ENCODE assay signal across 4 fruit fly cellular contexts in genomic region chrX:13641115-13641890, dm6.
TF ChIP-seq lines count a peak whose summit lies in the region.

No protein-coding gene starts in this region.

TF ChIP-seq in whole organism, adult, 20 proteins besides CTCF, POLR2A, EP300 and RAD21 (continued from another document):
- peak; percentile 28 for TF ChIP-seq kay (GFP tag; lab: Kevin White, UChicago; ENCODE audit: borderline replicate concordance)

TF ChIP-seq in whole organism, embryonic, 481 proteins besides CTCF, POLR2A, EP300 and RAD21 (continued from another document and continues in another):
- TF ChIP-seq inv (GFP tag; IDR thresholded peaks at IDR 0.05; lab: Robert Waterston, UW; ENCODE audit: partially characterized antibody): no peak
- peak; percentile 86 for TF ChIP-seq nau (GFP tag; optimal IDR thresholded peaks at IDR 0.05; lab: Kevin White, UChicago)
- peak; percentile 99 for TF ChIP-seq Ets65A (GFP tag; lab: Kevin White, UChicago)
- TF ChIP-seq CG15696 (tag; optimal IDR thresholded peaks at IDR 0.05; lab: Kevin White, UChicago): peak; percentile 71
- peak; percentile 90 for TF ChIP-seq CG18262 (tag; optimal IDR thresholded peaks at IDR 0.05; lab: Kevin White, UChicago)
- TF ChIP-seq dpn (GFP tag; optimal IDR thresholded peaks at IDR 0.05; lab: Kevin White, UChicago): peak; percentile 95 to 96
- TF ChIP-seq CG17186 (GFP tag; optimal IDR thresholded peaks at IDR 0.05; lab: Kevin White, UChicago): peak; percentile 62
- peak; percentile 75 for TF ChIP-seq CG10321 (GFP tag; IDR thresholded peaks at IDR 0.05; lab: Robert Waterston, UW)
- peak; percentile 87 for TF ChIP-seq D19B (GFP tag; optimal IDR thresholded peaks at IDR 0.05; lab: Kevin White, UChicago)
- TF ChIP-seq Ptx1 (GFP tag; IDR thresholded peaks at IDR 0.05; lab: Robert Waterston, UW): peak; percentile 95
- peak; percentile 90 for TF ChIP-seq CG4854 (GFP tag; optimal IDR thresholded peaks at IDR 0.05; lab: Kevin White, UChicago)
- peak; percentile 92 for TF ChIP-seq Max (GFP tag; optimal IDR thresholded peaks at IDR 0.05; lab: Kevin White, UChicago)
- peak; percentile 92 for TF ChIP-seq H2.0 (GFP tag; IDR thresholded peaks at IDR 0.05; lab: Robert Waterston, UW)
- TF ChIP-seq CG5953 (GFP tag; IDR thresholded peaks at IDR 0.05; lab: Robert Waterston, UW): peak; percentile 84
- TF ChIP-seq D19A (tag; optimal IDR thresholded peaks at IDR 0.05; lab: Kevin White, UChicago): peak; percentile 88
- peak in 1 of 2 experiments; percentile 63 for TF ChIP-seq Hr78 (GFP tag; optimal IDR thresholded peaks at IDR 0.05; lab: Kevin White, UChicago)
- peak; percentile 89 for TF ChIP-seq CG32772 (GFP tag; IDR thresholded peaks at IDR 0.05; lab: Robert Waterston, UW)
- peak; percentile 92 for TF ChIP-seq btn (GFP tag; optimal IDR thresholded peaks at IDR 0.05; lab: Kevin White, UChicago)
- TF ChIP-seq Hr39 (optimal IDR thresholded peaks at IDR 0.05; lab: Kevin White, UChicago): no peak
- peak; percentile 95 for TF ChIP-seq HmgZ (tag; optimal IDR thresholded peaks at IDR 0.05; lab: Kevin White, UChicago)
- peak; percentile 93 for TF ChIP-seq Abd-B (GFP tag; optimal IDR thresholded peaks at IDR 0.05; lab: Kevin White, UChicago)
- TF ChIP-seq Poxn (GFP tag; IDR thresholded peaks at IDR 0.05; lab: Robert Waterston, UW): peak; percentile 83
- TF ChIP-seq pros (GFP tag; optimal IDR thresholded peaks at IDR 0.05; lab: Kevin White, UChicago): no peak
- peak; percentile 91 for TF ChIP-seq Hr3 (GFP tag; optimal IDR thresholded peaks at IDR 0.05; lab: Kevin White, UChicago)
- no peak for TF ChIP-seq CG7271 (tag; optimal IDR thresholded peaks at IDR 0.05; lab: Kevin White, UChicago)
- peak; percentile 84 for TF ChIP-seq CG5245 (GFP tag; optimal IDR thresholded peaks at IDR 0.05; lab: Kevin White, UChicago)
- TF ChIP-seq CG31441 (GFP tag; IDR thresholded peaks at IDR 0.05; lab: Robert Waterston, UW): peak; percentile 87
- TF ChIP-seq Drgx (GFP tag; IDR thresholded peaks at IDR 0.05; lab: Robert Waterston, UW): peak; percentile 90
- TF ChIP-seq luna (GFP tag; optimal IDR thresholded peaks at IDR 0.05; lab: Kevin White, UChicago): peak; percentile 93
- peak; percentile 96 for TF ChIP-seq bab2 (GFP tag; optimal IDR thresholded peaks at IDR 0.05; lab: Kevin White, UChicago)
- TF ChIP-seq slbo (GFP tag; IDR thresholded peaks at IDR 0.05; lab: Robert Waterston, UW): peak; percentile 97
- peak; percentile 95 for TF ChIP-seq Hmr (GFP tag; optimal IDR thresholded peaks at IDR 0.05; lab: Kevin White, UChicago)
- peak; percentile 70 for TF ChIP-seq CG8359 (GFP tag; optimal IDR thresholded peaks at IDR 0.05; lab: Kevin White, UChicago; ENCODE audit: borderline replicate concordance)
- peak; percentile 78 for TF ChIP-seq CG43689 (GFP tag; IDR thresholded peaks at IDR 0.05; lab: Robert Waterston, UW)
- peak; percentile 46 for TF ChIP-seq Nf-YC (tag; optimal IDR thresholded peaks at IDR 0.05; lab: Kevin White, UChicago)
- TF ChIP-seq CG3065 (GFP tag; optimal IDR thresholded peaks at IDR 0.05; lab: Kevin White, UChicago): peak; percentile 73
- TF ChIP-seq bigmax (GFP tag; optimal IDR thresholded peaks at IDR 0.05; lab: Kevin White, UChicago): no peak
- TF ChIP-seq ci (GFP tag; IDR thresholded peaks at IDR 0.05; lab: Robert Waterston, UW): peak; percentile 96
- TF ChIP-seq ham (GFP tag; IDR thresholded peaks at IDR 0.05; lab: Robert Waterston, UW): peak; percentile 90
- peak; percentile 93 for TF ChIP-seq CG3281 (GFP tag; optimal IDR thresholded peaks at IDR 0.05; lab: Kevin White, UChicago)
- TF ChIP-seq NC2α (GFP tag; optimal IDR thresholded peaks at IDR 0.05; lab: Kevin White, UChicago): peak; percentile 72
- TF ChIP-seq cato (GFP tag; optimal IDR thresholded peaks at IDR 0.05; lab: Kevin White, UChicago; ENCODE audit: borderline replicate concordance): peak; percentile 90
- TF ChIP-seq grn (GFP tag; optimal IDR thresholded peaks at IDR 0.05; lab: Kevin White, UChicago): peak; percentile 94

TF ChIP-seq in whole organism, prepupa, 60 proteins besides CTCF, POLR2A, EP300 and RAD21 (continued from another document):
- TF ChIP-seq CG9139 (GFP tag; optimal IDR thresholded peaks at IDR 0.05; lab: Kevin White, UChicago): peak; percentile 62
- peak; percentile 79 for TF ChIP-seq topi (GFP tag; optimal IDR thresholded peaks at IDR 0.05; lab: Kevin White, UChicago)
- TF ChIP-seq CG8319 (GFP tag; optimal IDR thresholded peaks at IDR 0.05; lab: Kevin White, UChicago): peak; percentile 68
- TF ChIP-seq CG6163 (GFP tag; IDR thresholded peaks at IDR 0.05; lab: Robert Waterston, UW): peak; percentile 87
- TF ChIP-seq CG11294 (GFP tag; IDR thresholded peaks at IDR 0.05; lab: Robert Waterston, UW): peak; percentile 79
- peak; percentile 67 for TF ChIP-seq Ets21C (GFP tag; optimal IDR thresholded peaks at IDR 0.05; lab: Kevin White, UChicago)
- no peak for TF ChIP-seq CG6854 (GFP tag; optimal IDR thresholded peaks at IDR 0.05; lab: Kevin White, UChicago)
- TF ChIP-seq dac (GFP tag; optimal IDR thresholded peaks at IDR 0.05; lab: Kevin White, UChicago): peak; percentile 82
- peak; percentile 74 for TF ChIP-seq CG11902 (GFP tag; optimal IDR thresholded peaks at IDR 0.05; lab: Kevin White, UChicago)
- peak; percentile 75 for TF ChIP-seq Sox15 (GFP tag; optimal IDR thresholded peaks at IDR 0.05; lab: Kevin White, UChicago)
- peak; percentile 84 for TF ChIP-seq CG10669 (GFP tag; optimal IDR thresholded peaks at IDR 0.05; lab: Kevin White, UChicago)
- peak; percentile 75 to 85 for TF ChIP-seq ss (GFP tag; optimal IDR thresholded peaks at IDR 0.05; lab: Kevin White, UChicago)
- peak; percentile 74 for TF ChIP-seq dsx (GFP tag; optimal IDR thresholded peaks at IDR 0.05; lab: Kevin White, UChicago; ENCODE audit: poor library complexity, severe bottlenecking)
- TF ChIP-seq CG7368 (GFP tag; optimal IDR thresholded peaks at IDR 0.05; lab: Kevin White, UChicago): peak; percentile 75
- peak; percentile 32 for TF ChIP-seq fd85E (GFP tag; optimal IDR thresholded peaks at IDR 0.05; lab: Kevin White, UChicago)
- TF ChIP-seq spab (GFP tag; optimal IDR thresholded peaks at IDR 0.05; lab: Kevin White, UChicago): peak; percentile 84
- TF ChIP-seq CG8119 (GFP tag; IDR thresholded peaks at IDR 0.05; lab: Robert Waterston, UW): peak; percentile 90
- peak; percentile 85 for TF ChIP-seq Ets96B (tag; optimal IDR thresholded peaks at IDR 0.05; lab: Kevin White, UChicago)
- peak; percentile 93 for TF ChIP-seq eg (GFP tag; IDR thresholded peaks at IDR 0.05; lab: Robert Waterston, UW)
- peak; percentile 18 for TF ChIP-seq svp (GFP tag; lab: Kevin White, UChicago)
- peak; percentile 64 for TF ChIP-seq CG16779 (tag; optimal IDR thresholded peaks at IDR 0.05; lab: Kevin White, UChicago)
- TF ChIP-seq CG8632 (GFP tag; optimal IDR thresholded peaks at IDR 0.05; lab: Kevin White, UChicago): peak; percentile 77
- TF ChIP-seq CG4318 (GFP tag; optimal IDR thresholded peaks at IDR 0.05; lab: Kevin White, UChicago): peak; percentile 82
- peak; percentile 91 for TF ChIP-seq Hr4 (GFP tag; optimal IDR thresholded peaks at IDR 0.05; lab: Kevin White, UChicago)
- TF ChIP-seq lz (GFP tag; optimal IDR thresholded peaks at IDR 0.05; lab: Kevin White, UChicago): peak; percentile 78
- peak; percentile 90 for TF ChIP-seq CG6276 (GFP tag; optimal IDR thresholded peaks at IDR 0.05; lab: Kevin White, UChicago)
- peak; percentile 75 for TF ChIP-seq Lpt (GFP tag; optimal IDR thresholded peaks at IDR 0.05; lab: Kevin White, UChicago)
- peak; percentile 85 for TF ChIP-seq CG6808 (GFP tag; optimal IDR thresholded peaks at IDR 0.05; lab: Kevin White, UChicago)
- TF ChIP-seq CG10631 (GFP tag; optimal IDR thresholded peaks at IDR 0.05; lab: Kevin White, UChicago): peak; percentile 86
- peak; percentile 72 for TF ChIP-seq Met (GFP tag; optimal IDR thresholded peaks at IDR 0.05; lab: Kevin White, UChicago)
- peak; percentile 75 for TF ChIP-seq CG34406 (GFP tag; optimal IDR thresholded peaks at IDR 0.05; lab: Kevin White, UChicago)
- TF ChIP-seq Eip93F (GFP tag; optimal IDR thresholded peaks at IDR 0.05; lab: Kevin White, UChicago): no peak
- peak; percentile 76 for TF ChIP-seq Sox14 (GFP tag; optimal IDR thresholded peaks at IDR 0.05; lab: Kevin White, UChicago)
- TF ChIP-seq CG31627 (GFP tag; optimal IDR thresholded peaks at IDR 0.05; lab: Kevin White, UChicago): peak; percentile 81
- peak; percentile 93 for TF ChIP-seq Eip78C (GFP tag; lab: Kevin White, UChicago)
- TF ChIP-seq Hr39 (GFP tag; optimal IDR thresholded peaks at IDR 0.05; lab: Kevin White, UChicago): peak; percentile 81
- TF ChIP-seq net (GFP tag; optimal IDR thresholded peaks at IDR 0.05; lab: Kevin White, UChicago): peak; percentile 86
- peak; percentile 85 for TF ChIP-seq fkh (GFP tag; optimal IDR thresholded peaks at IDR 0.05; lab: Kevin White, UChicago)
- TF ChIP-seq Gug (GFP tag; IDR thresholded peaks at IDR 0.05; lab: Robert Waterston, UW): peak; percentile 64
- peak; percentile 87 for TF ChIP-seq CG3919 (GFP tag; optimal IDR thresholded peaks at IDR 0.05; lab: Kevin White, UChicago)
- TF ChIP-seq salr (GFP tag; optimal IDR thresholded peaks at IDR 0.05; lab: Kevin White, UChicago): peak; percentile 66 to 86
TF ChIP-seq in whole organism, prepupa: peak in this region for 57.

TF ChIP-seq in whole organism, wandering third instar larva, 38 proteins besides CTCF, POLR2A, EP300 and RAD21 (continued from another document):
- TF ChIP-seq Jra (GFP tag; optimal IDR thresholded peaks at IDR 0.05; lab: Kevin White, UChicago) (peak; percentile 59), Abd-B (GFP tag; optimal IDR thresholded peaks at IDR 0.05; lab: Kevin White, UChicago) (no peak), brk (GFP tag; optimal IDR thresholded peaks at IDR 0.05; lab: Kevin White, UChicago) (peak; percentile 12), Hnf4 (GFP tag; optimal IDR thresholded peaks at IDR 0.05; lab: Kevin White, UChicago) (peak; percentile 81)
